Worm (Caenorhabditis elegans) whole organism, L2 larva: ENCODE measurements around the gene C50H2.13.

Source experiments
- C34F6.9 ChIP-seq: fragments of 150-350 bp; optimal IDR thresholded peaks from 2 replicates; lab custom pipeline; 2014; ENCODE audit warnings: missing biosample characterization, missing genetic modification characterization
- F13H6.1 ChIP-seq: sonication (generic microtip); optimal IDR thresholded peaks from 2 replicates; lab custom pipeline; 2016; ENCODE audit warnings: missing genetic modification characterization, missing compliant biosample characterization
- R02D3.7 ChIP-seq: fragments of 150-350 bp; optimal IDR thresholded peaks from 2 replicates; lab custom pipeline; 2014; ENCODE audit warnings: missing biosample characterization, missing genetic modification characterization
- Y55F3AM.14 ChIP-seq: fragments of 200-800 bp; sonication (Bioruptor generic); optimal IDR thresholded peaks from 2 replicates; lab custom pipeline; 2018; ENCODE audit warnings: mild to moderate bottlenecking, missing genetic modification characterization, missing compliant biosample characterization
- ZK546.5 ChIP-seq: sonication (generic microtip); optimal IDR thresholded peaks from 2 replicates; lab custom pipeline; 2017; ENCODE audit warnings: missing biosample characterization, missing genetic modification characterization
- alr-1 ChIP-seq: fragments of 150-350 bp; optimal IDR thresholded peaks from 2 replicates; lab custom pipeline; 2014; ENCODE audit warnings: missing biosample characterization, missing genetic modification characterization
- aly-2 ChIP-seq: fragments of 150-350 bp; optimal IDR thresholded peaks from 2 replicates; lab custom pipeline; 2014; ENCODE audit warnings: missing biosample characterization, missing genetic modification characterization
- ama-1 ChIP-seq: fragments of 150-350 bp; optimal IDR thresholded peaks from 2 replicates; lab custom pipeline; 2018; ENCODE audit warnings: inconsistent platforms
- blmp-1 ChIP-seq: sonication (generic microtip); optimal IDR thresholded peaks from 2 replicates; lab custom pipeline; 2017; ENCODE audit warnings: missing genetic modification characterization, mild to moderate bottlenecking, missing compliant biosample characterization, antibody characterized with exemption, moderate library complexity; ENCODE audit not compliant: insufficient read depth
- ceh-16 ChIP-seq: fragments of 150-350 bp; optimal IDR thresholded peaks from 2 replicates; lab custom pipeline; 2014; ENCODE audit warnings: missing biosample characterization, missing genetic modification characterization
- ceh-82 ChIP-seq: fragments of 150-350 bp; optimal IDR thresholded peaks from 2 replicates; lab custom pipeline; 2014; ENCODE audit warnings: missing biosample characterization, missing genetic modification characterization
- crh-2 ChIP-seq: sonication (generic microtip); optimal IDR thresholded peaks from 2 replicates; lab custom pipeline; 2017; ENCODE audit warnings: missing biosample characterization, missing genetic modification characterization
- dmd-4 ChIP-seq: sonication (generic microtip); optimal IDR thresholded peaks from 2 replicates; lab custom pipeline; 2017; ENCODE audit warnings: missing biosample characterization, missing genetic modification characterization
- egl-27 ChIP-seq: sonication (generic microtip); optimal IDR thresholded peaks from 3 replicates; lab custom pipeline; 2017; ENCODE audit warnings: missing biosample characterization, missing genetic modification reagents, missing genetic modification characterization
- elt-1 ChIP-seq: fragments of 150-350 bp; optimal IDR thresholded peaks from 2 replicates; lab custom pipeline; 2014; ENCODE audit warnings: missing biosample characterization, missing genetic modification characterization
- elt-3 ChIP-seq: sonication (generic microtip); optimal IDR thresholded peaks from 2 replicates; lab custom pipeline; 2017; ENCODE audit warnings: missing biosample characterization, missing genetic modification characterization
- fos-1 ChIP-seq: fragments of 150-350 bp; optimal IDR thresholded peaks from 2 replicates; lab custom pipeline; 2014; ENCODE audit warnings: missing biosample characterization, missing genetic modification characterization
- gmeb-1 ChIP-seq: fragments of 150-350 bp; optimal IDR thresholded peaks from 2 replicates; lab custom pipeline; 2014; ENCODE audit warnings: missing biosample characterization, missing genetic modification characterization
- lin-11 ChIP-seq: fragments of 150-350 bp; sonication (generic microtip); optimal IDR thresholded peaks from 2 replicates; lab custom pipeline; 2014; ENCODE audit warnings: missing biosample characterization, missing genetic modification characterization, inconsistent platforms, mixed read lengths
- lin-13 ChIP-seq: fragments of 150-350 bp; optimal IDR thresholded peaks from 2 replicates; lab custom pipeline; 2014; ENCODE audit warnings: missing biosample characterization, missing genetic modification reagents, missing genetic modification characterization
- lin-39 ChIP-seq: fragments of 150-350 bp; optimal IDR thresholded peaks from 2 replicates; lab custom pipeline; 2014; ENCODE audit warnings: missing biosample characterization, missing genetic modification reagents, missing genetic modification characterization
- lsy-2 ChIP-seq, 2 experiments: fragments of 150-350 bp in 1 of 2; sonication (generic microtip) in 1 of 2; optimal IDR thresholded peaks; 2 replicates each; lab custom pipeline; 2014 to 2017; ENCODE audit warnings: missing biosample characterization in 2 of 2, missing genetic modification characterization in 2 of 2
- mab-5 ChIP-seq: fragments of 150-350 bp; optimal IDR thresholded peaks from 2 replicates; lab custom pipeline; 2014; ENCODE audit warnings: missing biosample characterization, missing genetic modification characterization
- mdl-1 ChIP-seq, 2 experiments: fragments of 150-350 bp in 1 of 2; sonication (generic microtip) in 1 of 2; optimal IDR thresholded peaks; 2 replicates each; lab custom pipeline; 2017; ENCODE audit warnings: missing biosample characterization in 2 of 2, missing genetic modification characterization in 2 of 2
- nhr-10 ChIP-seq: sonication (generic microtip); optimal IDR thresholded peaks from 2 replicates; lab custom pipeline; 2017; ENCODE audit warnings: missing biosample characterization, missing genetic modification characterization
- nhr-11 ChIP-seq: fragments of 150-350 bp; optimal IDR thresholded peaks from 2 replicates; lab custom pipeline; 2014; ENCODE audit warnings: missing biosample characterization, missing genetic modification characterization
- nhr-129 ChIP-seq: fragments of 150-350 bp; optimal IDR thresholded peaks from 2 replicates; lab custom pipeline; 2014; ENCODE audit warnings: missing biosample characterization, missing genetic modification characterization
- nhr-21 ChIP-seq: fragments of 150-350 bp; optimal IDR thresholded peaks from 2 replicates; lab custom pipeline; 2014; ENCODE audit warnings: missing biosample characterization, missing genetic modification characterization
- nhr-237 ChIP-seq: fragments of 150-350 bp; optimal IDR thresholded peaks from 2 replicates; lab custom pipeline; 2014; ENCODE audit warnings: missing biosample characterization, missing genetic modification characterization
- nhr-25 ChIP-seq: fragments of 150-350 bp; sonication (generic microtip); optimal IDR thresholded peaks from 3 replicates; lab custom pipeline; 2014; ENCODE audit warnings: missing biosample characterization, missing genetic modification characterization
- nhr-6 ChIP-seq: fragments of 150-350 bp; optimal IDR thresholded peaks from 2 replicates; lab custom pipeline; 2014; ENCODE audit warnings: missing biosample characterization, missing genetic modification characterization
- nhr-77 ChIP-seq: fragments of 150-350 bp; optimal IDR thresholded peaks from 2 replicates; lab custom pipeline; 2014; ENCODE audit warnings: missing biosample characterization, missing genetic modification characterization
- peb-1 ChIP-seq: fragments of 150-350 bp; optimal IDR thresholded peaks from 2 replicates; lab custom pipeline; 2014; ENCODE audit warnings: missing biosample characterization, missing genetic modification characterization
- sem-4 ChIP-seq: fragments of 150-350 bp; optimal IDR thresholded peaks from 2 replicates; lab custom pipeline; 2014; ENCODE audit warnings: missing biosample characterization, missing genetic modification reagents, missing genetic modification characterization
- skn-1 ChIP-seq: sonication (generic microtip); optimal IDR thresholded peaks from 2 replicates; lab custom pipeline; 2017; ENCODE audit warnings: missing biosample characterization, missing genetic modification characterization
- sma-3 ChIP-seq: sonication (generic microtip); optimal IDR thresholded peaks from 2 replicates; lab custom pipeline; 2016; ENCODE audit warnings: missing genetic modification reagents, missing genetic modification characterization, missing compliant biosample characterization
- sma-9 ChIP-seq, 2 experiments: fragments of 150-350 bp in 1 of 2; sonication (generic microtip) in 1 of 2; optimal IDR thresholded peaks; 2 replicates each; lab custom pipeline; 2014 to 2016; ENCODE audit warnings: missing genetic modification characterization in 2 of 2, mild to moderate bottlenecking in 1 of 2, missing biosample characterization in 1 of 2, missing compliant biosample characterization in 1 of 2, missing genetic modification reagents in 1 of 2, moderate library complexity in 1 of 2
- snpc-4 ChIP-seq: fragments of 150-350 bp; optimal IDR thresholded peaks from 2 replicates; lab custom pipeline; 2014; ENCODE audit warnings: missing biosample characterization, missing genetic modification characterization
- unc-55 ChIP-seq: fragments of 150-350 bp; sonication (generic microtip); optimal IDR thresholded peaks from 3 replicates; lab custom pipeline; 2014; ENCODE audit warnings: missing biosample characterization, missing genetic modification reagents, missing genetic modification characterization
- unc-62 ChIP-seq: fragments of 150-350 bp; optimal IDR thresholded peaks from 2 replicates; lab custom pipeline; 2014; ENCODE audit warnings: missing biosample characterization, missing genetic modification reagents, missing genetic modification characterization
- zag-1 ChIP-seq: fragments of 150-350 bp; optimal IDR thresholded peaks from 2 replicates; lab custom pipeline; 2014; ENCODE audit warnings: missing biosample characterization, missing genetic modification characterization
- ztf-1 ChIP-seq: fragments of 200-800 bp; sonication (Bioruptor generic); conservative IDR thresholded peaks from 2 replicates; pipeline ENCODE4 v1.3.6; 2022; ENCODE audit warnings: missing genetic modification characterization, missing compliant biosample characterization
- ztf-11 ChIP-seq: sonication (generic microtip); optimal IDR thresholded peaks from 2 replicates; lab custom pipeline; 2017; ENCODE audit warnings: missing biosample characterization, missing genetic modification characterization
- ztf-4 ChIP-seq: fragments of 150-350 bp; optimal IDR thresholded peaks from 2 replicates; lab custom pipeline; 2014; ENCODE audit warnings: missing biosample characterization, missing genetic modification characterization

Gene C50H2.13

DNA sequence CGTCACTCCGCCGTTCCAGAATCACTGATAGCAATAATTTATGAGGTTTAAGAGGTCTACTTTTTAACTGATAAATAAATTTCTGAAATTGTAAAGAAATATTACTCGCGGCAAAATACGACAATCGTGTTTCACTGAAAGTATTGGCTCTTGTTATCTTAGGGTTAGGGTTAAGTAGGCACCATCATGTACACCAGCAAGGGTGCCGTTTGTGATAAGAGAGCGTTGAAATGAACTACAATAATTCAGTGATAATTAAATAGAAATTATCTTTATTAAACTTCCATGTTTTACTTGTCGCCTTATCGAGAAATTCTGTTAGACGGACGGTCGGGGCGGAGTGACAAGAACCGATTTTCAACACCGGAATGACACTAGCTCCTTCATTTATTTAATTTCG, 693 bp upstream of the C50H2.13 start:
- TF ChIP-seq fos-1: peak; percentile 75
- peak; percentile 49 for TF ChIP-seq crh-2 (tag; lab: Kevin White, UChicago)
- TF ChIP-seq egl-27: peak; percentile 34
- no peak for TF ChIP-seq ama-1 (lab: Kevin White, UChicago)
- TF ChIP-seq mdl-1 (tag; optimal IDR thresholded peaks at IDR 0.05; lab: Kevin White, UChicago): no peak
- peak; percentile 10 for TF ChIP-seq gmeb-1
- no peak for TF ChIP-seq ztf-1
- TF ChIP-seq peb-1: no peak
- TF ChIP-seq blmp-1 (tag; lab: Kevin White, UChicago): no peak
- no peak for TF ChIP-seq elt-3 (tag; lab: Kevin White, UChicago)
- TF ChIP-seq nhr-77: no peak
- TF ChIP-seq sma-9 (GFP tag; optimal IDR thresholded peaks at IDR 0.05; lab: Kevin White, UChicago): peak; percentile 61
- TF ChIP-seq sma-9 (tag; optimal IDR thresholded peaks at IDR 0.05; lab: Kevin White, UChicago): no peak
- TF ChIP-seq C34F6.9: no peak
- TF ChIP-seq, all 48 proteins: peak for 5

DNA sequence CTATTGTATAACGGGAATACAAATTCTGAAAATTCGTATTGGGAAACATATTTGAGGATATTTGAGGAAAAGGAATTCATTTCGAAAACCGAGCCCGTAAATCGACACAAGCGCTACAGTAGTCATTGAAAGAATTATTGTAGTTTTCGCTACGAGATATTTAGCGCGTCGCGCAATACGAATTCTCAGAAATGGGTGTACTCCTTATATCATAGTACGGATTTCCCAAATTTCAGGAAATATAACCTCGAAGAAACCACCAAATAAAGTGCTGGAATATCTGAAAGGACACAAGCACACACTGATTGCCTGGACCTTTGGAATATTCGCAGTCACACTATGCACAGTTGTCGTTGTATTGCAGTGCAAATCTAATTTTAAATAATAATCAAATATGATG, 1.0 kb downstream of the C50H2.13 start:
- TF ChIP-seq lin-13 (GFP tag; lab: Kevin White, UChicago): no peak
- TF ChIP-seq sma-3: no peak
- TF ChIP-seq elt-1: no peak
- no peak for TF ChIP-seq fos-1
- no peak for TF ChIP-seq nhr-6 (tag; lab: Kevin White, UChicago)
- no peak for TF ChIP-seq nhr-25
- TF ChIP-seq sma-9 (GFP tag; optimal IDR thresholded peaks at IDR 0.05; lab: Kevin White, UChicago): no peak
- TF ChIP-seq sma-9 (tag; optimal IDR thresholded peaks at IDR 0.05; lab: Kevin White, UChicago): no peak
- TF ChIP-seq skn-1 (tag; lab: Kevin White, UChicago): no peak
- TF ChIP-seq alr-1 (tag; lab: Kevin White, UChicago): no peak
- TF ChIP-seq ceh-16 (tag; lab: Kevin White, UChicago): no peak
- TF ChIP-seq unc-62 (GFP tag; lab: Kevin White, UChicago): no peak
- TF ChIP-seq aly-2 (tag; lab: Kevin White, UChicago): no peak
- TF ChIP-seq blmp-1 (tag; lab: Kevin White, UChicago): no peak
- TF ChIP-seq ceh-82: no peak

DNA sequence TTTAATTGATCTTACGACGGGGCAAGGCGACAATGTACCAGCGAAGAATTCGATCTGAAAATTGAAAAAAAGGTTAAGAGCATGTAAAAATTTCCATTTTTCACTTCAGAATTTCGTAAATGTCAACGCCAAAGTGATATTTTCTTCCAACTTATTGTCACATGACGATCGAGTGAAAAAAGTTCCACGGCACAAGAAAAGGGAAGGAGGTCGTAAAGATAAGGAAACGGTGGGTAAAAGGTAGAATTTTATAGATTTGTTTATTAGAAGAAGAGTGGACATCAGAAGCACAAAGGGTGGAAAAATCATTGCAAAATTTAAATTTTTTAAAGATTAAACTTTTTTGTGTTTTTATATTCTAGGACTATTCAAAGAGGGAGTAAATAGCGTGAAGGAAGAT, 1.6 kb downstream of the C50H2.13 start:
- TF ChIP-seq crh-2 (tag; lab: Kevin White, UChicago) (peak; percentile 22), nhr-129 (tag; lab: Kevin White, UChicago) (no peak), elt-1 (no peak), lsy-2 (tag; optimal IDR thresholded peaks at IDR 0.05; lab: Kevin White, UChicago) (no peak), lin-11 (tag; lab: Kevin White, UChicago) (no peak), gmeb-1 (peak; percentile 37), lin-13 (GFP tag; lab: Kevin White, UChicago) (no peak), fos-1 (peak; percentile 50), unc-55 (GFP tag; lab: Kevin White, UChicago) (no peak)

DNA sequence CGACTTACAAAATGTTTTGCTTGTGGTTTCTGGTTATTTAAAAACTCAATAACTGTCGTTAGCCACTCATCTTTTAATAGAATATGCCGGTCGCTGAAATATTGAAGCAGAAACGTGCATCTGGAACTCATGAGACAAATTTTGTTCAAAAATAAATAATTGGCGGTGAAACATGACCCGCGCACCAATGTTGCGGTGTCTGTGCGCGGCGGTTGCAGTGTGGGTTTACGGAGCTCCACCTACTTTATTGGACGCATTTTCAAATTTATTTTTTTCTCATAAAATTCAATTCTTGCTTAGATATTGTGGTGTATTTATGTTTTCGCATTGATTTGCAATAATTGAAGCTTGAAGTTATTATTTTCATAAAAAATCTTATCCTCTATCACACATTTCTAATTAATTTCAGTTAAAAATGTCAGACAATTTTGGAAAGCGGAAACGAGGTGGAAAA, 4.3 kb downstream of the C50H2.13 start, which contains the start of the genes rmh-2 and suds-3:
TSS of gene rmh-2 (minus strand) at position 164 of the 454 bp plus-strand sequence.
TSS of gene suds-3 (plus strand) at position 404 of the 454 bp plus-strand sequence.
- no peak for TF ChIP-seq skn-1 (tag; lab: Kevin White, UChicago)
- TF ChIP-seq nhr-237 (tag; lab: Kevin White, UChicago): no peak
- TF ChIP-seq dmd-4 (tag; lab: Kevin White, UChicago): no peak
- no peak for TF ChIP-seq Y55F3AM.14
- TF ChIP-seq sma-3: no peak
- TF ChIP-seq C34F6.9: no peak
- peak; percentile 51 for TF ChIP-seq lin-11 (tag; lab: Kevin White, UChicago)
- no peak for TF ChIP-seq ztf-11 (tag; lab: Kevin White, UChicago)
- no peak for TF ChIP-seq crh-2 (tag; lab: Kevin White, UChicago)
- no peak for TF ChIP-seq unc-62 (GFP tag; lab: Kevin White, UChicago)
- no peak for TF ChIP-seq ZK546.5 (tag; lab: Kevin White, UChicago)
- TF ChIP-seq lin-13 (GFP tag; lab: Kevin White, UChicago): peak; percentile 1
- peak; percentile 9 for TF ChIP-seq nhr-21 (tag; lab: Kevin White, UChicago)
- no peak for TF ChIP-seq F13H6.1 (tag; lab: Kevin White, UChicago)
- TF ChIP-seq R02D3.7 (tag; lab: Kevin White, UChicago): peak; percentile 54
- TF ChIP-seq elt-1: no peak
- TF ChIP-seq alr-1 (tag; lab: Kevin White, UChicago): no peak
- TF ChIP-seq lsy-2 (tag; optimal IDR thresholded peaks at IDR 0.05; lab: Kevin White, UChicago): no peak
- TF ChIP-seq ceh-16 (tag; lab: Kevin White, UChicago): no peak
- TF ChIP-seq blmp-1 (tag; lab: Kevin White, UChicago): no peak
- TF ChIP-seq ztf-1: no peak
- no peak for TF ChIP-seq sem-4 (tag; lab: Kevin White, UChicago)
- no peak for TF ChIP-seq ama-1 (lab: Kevin White, UChicago)
- TF ChIP-seq mdl-1 (tag; optimal IDR thresholded peaks at IDR 0.05; lab: Kevin White, UChicago): no peak
- no peak for TF ChIP-seq nhr-10 (tag; lab: Kevin White, UChicago)
- TF ChIP-seq ztf-4: no peak
- no peak for TF ChIP-seq nhr-11 (tag; lab: Kevin White, UChicago)
- no peak for TF ChIP-seq ceh-82
- TF ChIP-seq aly-2 (tag; lab: Kevin White, UChicago): no peak
- no peak for TF ChIP-seq elt-3 (tag; lab: Kevin White, UChicago)
- peak; percentile 52 for TF ChIP-seq nhr-129 (tag; lab: Kevin White, UChicago)
- no peak for TF ChIP-seq snpc-4
- no peak for TF ChIP-seq sma-9 (GFP tag; optimal IDR thresholded peaks at IDR 0.05; lab: Kevin White, UChicago)
- no peak for TF ChIP-seq sma-9 (tag; optimal IDR thresholded peaks at IDR 0.05; lab: Kevin White, UChicago)
- TF ChIP-seq zag-1 (tag; lab: Kevin White, UChicago): no peak
- peak; percentile 70 for TF ChIP-seq unc-55 (GFP tag; lab: Kevin White, UChicago)
- no peak for TF ChIP-seq mab-5 (tag; lab: Kevin White, UChicago)
- no peak for TF ChIP-seq lin-39 (tag; lab: Kevin White, UChicago)
- no peak for TF ChIP-seq egl-27
